Worm (Caenorhabditis elegans): ENCODE data around the gene bca-1.

The bca-1 gene

ce11 chrX:6204696-6205232 is at the start of gene bca-1:
Gene bca-1 (minus strand): TSS chrX:6204746.
- TF ChIP-seq him-1 (tag; optimal IDR thresholded peaks at IDR 0.05) (no peak), W03F9.2 (tag; optimal IDR thresholded peaks at IDR 0.05) (peak; percentile 25)

DNA sequence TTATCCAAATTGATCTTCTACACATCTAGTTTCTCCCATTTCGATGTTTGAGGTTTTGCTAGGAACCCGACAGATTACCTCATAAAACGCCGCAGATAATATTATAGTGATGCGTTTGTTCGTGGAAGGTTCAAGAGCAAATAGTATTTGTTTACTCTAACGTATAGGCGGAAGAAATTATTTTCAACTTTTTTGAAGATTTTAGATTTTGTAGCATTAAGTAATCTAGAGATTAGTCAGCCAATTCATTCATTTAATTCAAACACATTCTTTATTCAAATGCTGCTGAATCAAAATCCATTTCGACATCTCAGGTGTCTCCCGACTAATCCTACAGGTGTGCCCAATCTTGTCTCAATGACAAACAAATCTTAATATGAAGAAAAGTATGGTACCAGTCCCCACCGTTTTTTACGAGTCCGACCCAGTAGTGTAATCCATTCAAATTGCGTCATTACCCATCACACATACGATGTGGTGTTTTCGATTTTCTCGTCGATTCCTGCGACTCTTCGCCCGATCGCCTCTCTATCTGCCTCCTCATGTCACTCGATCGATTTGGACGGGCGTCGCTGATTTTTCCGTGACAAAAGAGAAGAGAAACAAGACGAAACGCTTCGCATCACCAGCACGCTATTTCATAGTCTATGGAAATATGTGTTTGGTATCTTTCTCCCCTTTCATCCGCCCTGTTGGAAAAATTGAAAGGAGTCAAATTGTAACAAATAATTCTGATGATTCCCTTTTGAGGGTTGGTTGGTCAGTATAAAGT is 49.5 kb upstream of the bca-1 start:
- TF ChIP-seq him-1 (tag; optimal IDR thresholded peaks at IDR 0.05) (no peak), W03F9.2 (tag; optimal IDR thresholded peaks at IDR 0.05) (peak; percentile 30), dao-5 (tag; optimal IDR thresholded peaks at IDR 0.05) (no peak)

DNA sequence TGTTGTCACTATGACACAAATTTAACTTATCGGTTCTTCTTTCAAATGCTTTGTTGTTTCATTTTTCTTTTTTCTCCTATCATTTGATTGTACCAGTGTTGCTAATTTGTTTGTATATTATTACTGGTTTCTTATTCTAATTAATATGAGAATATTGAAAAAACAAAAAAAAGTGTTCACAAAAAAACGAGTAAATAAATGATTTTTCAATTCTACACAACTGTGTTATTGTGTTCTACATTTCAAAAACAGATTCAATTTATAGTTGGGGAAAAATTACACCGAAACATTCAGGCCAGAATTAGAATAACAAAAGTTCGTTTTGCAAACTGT is 49.0 kb upstream of the bca-1 start:
- TF ChIP-seq dao-5 (tag; optimal IDR thresholded peaks at IDR 0.05) = no peak
- TF ChIP-seq him-1 (tag; optimal IDR thresholded peaks at IDR 0.05) = peak; percentile 5

ce11 chrX:6253160-6253559 is 48.6 kb upstream of the bca-1 start:
- no peak for TF ChIP-seq W03F9.2 (tag; optimal IDR thresholded peaks at IDR 0.05)
- TF ChIP-seq dao-5 (tag; optimal IDR thresholded peaks at IDR 0.05) = no peak
- no peak for TF ChIP-seq him-1 (tag; optimal IDR thresholded peaks at IDR 0.05)

ce11 chrX:6252752-6253151 is 48.2 kb upstream of the bca-1 start:
- TF ChIP-seq W03F9.2 (tag; optimal IDR thresholded peaks at IDR 0.05) (no peak), dao-5 (tag; optimal IDR thresholded peaks at IDR 0.05) (no peak), him-1 (tag; optimal IDR thresholded peaks at IDR 0.05) (no peak)

- TF ChIP-seq W03F9.2 (tag; optimal IDR thresholded peaks at IDR 0.05) (no peak), him-1 (tag; optimal IDR thresholded peaks at IDR 0.05) (peak; percentile 45), dao-5 (tag; optimal IDR thresholded peaks at IDR 0.05) (no peak)
Measured at ce11 chrX:6251947-6252617, 47.5 kb upstream of the bca-1 start.

- TF ChIP-seq him-1 (tag; optimal IDR thresholded peaks at IDR 0.05) (no peak), dao-5 (tag; optimal IDR thresholded peaks at IDR 0.05) (no peak), W03F9.2 (tag; optimal IDR thresholded peaks at IDR 0.05) (no peak)
Measured at ce11 chrX:6251321-6251720, 46.8 kb upstream of the bca-1 start.

DNA sequence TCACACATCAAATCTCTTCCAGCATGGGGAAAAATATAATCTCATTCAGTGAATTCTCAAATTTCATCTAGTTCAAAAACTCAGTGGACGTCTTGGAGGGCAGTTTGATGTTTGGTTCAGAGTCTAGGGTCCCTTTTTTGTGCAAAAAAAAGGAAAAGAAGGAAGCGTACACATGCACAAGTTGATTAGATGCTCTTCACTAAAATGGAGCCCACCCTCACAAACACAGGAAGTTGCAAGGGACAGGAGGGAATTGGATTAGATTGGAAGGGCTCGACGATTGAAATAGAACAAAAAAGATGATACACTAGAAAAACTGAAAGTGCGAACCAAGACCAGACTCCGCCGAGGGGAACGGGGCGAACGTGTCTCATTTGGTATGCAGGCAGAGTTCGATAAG is 46.3 kb upstream of the bca-1 start:
- no peak for TF ChIP-seq W03F9.2 (tag; optimal IDR thresholded peaks at IDR 0.05)

DNA sequence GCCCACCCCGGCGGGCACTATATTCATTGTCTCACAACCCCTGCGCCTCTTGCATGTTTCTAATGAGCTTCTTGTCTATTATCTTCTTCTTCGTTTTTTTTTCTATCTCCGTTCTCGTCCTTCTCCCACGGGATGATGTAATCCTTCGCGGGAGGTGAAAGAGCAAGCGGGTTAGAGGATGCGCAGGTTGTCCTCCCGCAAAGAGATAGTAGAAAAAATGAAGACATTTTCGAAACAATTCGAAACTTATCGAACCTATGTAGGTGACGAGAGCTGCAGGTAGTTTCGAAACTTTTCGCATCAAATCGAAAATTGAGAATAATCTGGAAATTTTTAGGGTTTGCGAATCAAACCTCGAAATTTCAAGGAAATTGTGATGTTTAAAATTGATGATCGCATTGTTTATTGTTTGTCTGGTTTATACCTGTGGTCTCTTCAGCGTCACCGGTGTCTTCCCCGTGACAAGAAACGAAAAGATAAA is 45.8 kb upstream of the bca-1 start:
- TF ChIP-seq him-1 (tag; optimal IDR thresholded peaks at IDR 0.05) (no peak), W03F9.2 (tag; optimal IDR thresholded peaks at IDR 0.05) (no peak), dao-5 (tag; optimal IDR thresholded peaks at IDR 0.05) (no peak)

ce11 chrX:6248778-6249658 is 44.5 kb upstream of the bca-1 start:
- TF ChIP-seq W03F9.2 (tag; optimal IDR thresholded peaks at IDR 0.05) = no peak
- TF ChIP-seq him-1 (tag; optimal IDR thresholded peaks at IDR 0.05) = no peak
- TF ChIP-seq dao-5 (tag; optimal IDR thresholded peaks at IDR 0.05) = no peak

ce11 chrX:6247869-6248268 is 43.3 kb upstream of the bca-1 start:
- TF ChIP-seq him-1 (tag; optimal IDR thresholded peaks at IDR 0.05) = no peak
- no peak for TF ChIP-seq dao-5 (tag; optimal IDR thresholded peaks at IDR 0.05)
- TF ChIP-seq W03F9.2 (tag; optimal IDR thresholded peaks at IDR 0.05) = no peak

- no peak for TF ChIP-seq him-1 (tag; optimal IDR thresholded peaks at IDR 0.05)
- TF ChIP-seq W03F9.2 (tag; optimal IDR thresholded peaks at IDR 0.05) = no peak
- TF ChIP-seq dao-5 (tag; optimal IDR thresholded peaks at IDR 0.05) = no peak
Measured at ce11 chrX:6247013-6247412, 42.5 kb upstream of the bca-1 start.

ce11 chrX:6245499-6245898 is 41.0 kb upstream of the bca-1 start:
- TF ChIP-seq dao-5 (tag; optimal IDR thresholded peaks at IDR 0.05) (no peak), W03F9.2 (tag; optimal IDR thresholded peaks at IDR 0.05) (no peak), him-1 (tag; optimal IDR thresholded peaks at IDR 0.05) (no peak)

DNA sequence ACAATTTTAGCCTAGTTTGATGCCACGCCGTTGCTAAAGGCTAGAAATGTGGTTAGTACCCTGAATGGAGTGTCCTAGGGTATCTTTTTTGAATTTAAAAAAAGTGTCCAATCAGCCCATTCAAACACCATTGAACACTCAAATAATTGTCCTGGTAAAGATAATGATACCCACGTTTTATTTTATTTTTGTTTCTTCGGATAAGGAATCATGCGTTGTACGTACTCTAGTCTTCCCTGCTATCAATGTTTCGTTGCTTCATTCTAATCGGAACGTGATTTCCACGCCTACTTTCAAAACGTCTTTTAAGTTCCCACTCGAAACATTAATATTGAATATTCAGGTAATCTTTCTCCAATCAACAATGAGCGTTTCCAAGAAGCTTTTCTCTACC is 36.1 kb upstream of the bca-1 start, which contains the start of gene got-2.2:
Gene got-2.2, plus strand, starts transcription at position 344 of the 394 bp plus-strand sequence.
- TF ChIP-seq dao-5 (tag; optimal IDR thresholded peaks at IDR 0.05) (no peak), him-1 (tag; optimal IDR thresholded peaks at IDR 0.05) (no peak), W03F9.2 (tag; optimal IDR thresholded peaks at IDR 0.05) (no peak)
